Comparison of ENCODE assay signal across 2 fruit fly cellular contexts in genomic region chrX:4540430-4540932, dm6.
TF ChIP-seq lines count a peak whose summit lies in the region.

rb (minus strand) TSS chrX:4540626.
CHOp24 (plus strand) TSS chrX:4540908.

TF ChIP-seq in whole organism, adult, 20 proteins besides CTCF, POLR2A, EP300 and RAD21 (continued from another document):
- TF ChIP-seq CG7045 (GFP tag; optimal IDR thresholded peaks at IDR 0.05; lab: Kevin White, UChicago) (peak; percentile 6), CG11617 (GFP tag; optimal IDR thresholded peaks at IDR 0.05; lab: Kevin White, UChicago) (peak; percentile 52)
TF ChIP-seq in whole organism, adult: peak in this region for 14.

TF ChIP-seq in whole organism, embryonic, 481 proteins besides CTCF, POLR2A, EP300 and RAD21 (continued from another document and continues in another):
- TF ChIP-seq fd64A (GFP tag; optimal IDR thresholded peaks at IDR 0.05; lab: Kevin White, UChicago): no peak
- TF ChIP-seq CG9876 (GFP tag; optimal IDR thresholded peaks at IDR 0.05; lab: Kevin White, UChicago): no peak
- TF ChIP-seq Gsc (GFP tag; IDR thresholded peaks at IDR 0.05; lab: Robert Waterston, UW): no peak
- peak; percentile 32 for TF ChIP-seq CoRest (tag; optimal IDR thresholded peaks at IDR 0.05; lab: Kevin White, UChicago)
- no peak for TF ChIP-seq dmrt11E (tag; optimal IDR thresholded peaks at IDR 0.05; lab: Kevin White, UChicago)
- TF ChIP-seq ken (GFP tag; IDR thresholded peaks at IDR 0.05; lab: Robert Waterston, UW): no peak
- TF ChIP-seq Dip3 (GFP tag; optimal IDR thresholded peaks at IDR 0.05; lab: Kevin White, UChicago): no peak
- no peak for TF ChIP-seq CG11398 (GFP tag; optimal IDR thresholded peaks at IDR 0.05; lab: Kevin White, UChicago)
- no peak for TF ChIP-seq sima (GFP tag; optimal IDR thresholded peaks at IDR 0.05; lab: Kevin White, UChicago)
- TF ChIP-seq CG9932 (GFP tag; IDR thresholded peaks at IDR 0.05; lab: Robert Waterston, UW): peak; percentile 52
- TF ChIP-seq hkb (optimal IDR thresholded peaks at IDR 0.05; lab: Kevin White, UChicago): no peak
- TF ChIP-seq hkb (GFP tag; IDR thresholded peaks at IDR 0.05; lab: Robert Waterston, UW): no peak
- no peak for TF ChIP-seq CG15696 (tag; optimal IDR thresholded peaks at IDR 0.05; lab: Kevin White, UChicago)
- peak; percentile 52 for TF ChIP-seq lilli (GFP tag; optimal IDR thresholded peaks at IDR 0.05; lab: Kevin White, UChicago)
- TF ChIP-seq ro (GFP tag; IDR thresholded peaks at IDR 0.05; lab: Robert Waterston, UW): no peak
- TF ChIP-seq HmgZ (tag; optimal IDR thresholded peaks at IDR 0.05; lab: Kevin White, UChicago): no peak
- no peak for TF ChIP-seq CG12071 (GFP tag; optimal IDR thresholded peaks at IDR 0.05; lab: Kevin White, UChicago)
- TF ChIP-seq al (GFP tag; IDR thresholded peaks at IDR 0.05; lab: Robert Waterston, UW): no peak
- TF ChIP-seq CG10147 (GFP tag; optimal IDR thresholded peaks at IDR 0.05; lab: Kevin White, UChicago): no peak
- TF ChIP-seq lov (optimal IDR thresholded peaks at IDR 0.05; lab: Kevin White, UChicago): no peak
- TF ChIP-seq lov (GFP tag; IDR thresholded peaks at IDR 0.05; lab: Robert Waterston, UW): no peak
- peak; percentile 94 for TF ChIP-seq CG16813 (GFP tag; IDR thresholded peaks at IDR 0.05; lab: Robert Waterston, UW; ENCODE audit: partially characterized antibody)
- no peak for TF ChIP-seq fd102C (GFP tag; optimal IDR thresholded peaks at IDR 0.05; lab: Kevin White, UChicago)
- peak; percentile 94 for TF ChIP-seq unc-4 (GFP tag; IDR thresholded peaks at IDR 0.05; lab: Robert Waterston, UW; ENCODE audit: partially characterized antibody)
- TF ChIP-seq CG2116 (GFP tag; optimal IDR thresholded peaks at IDR 0.05; lab: Kevin White, UChicago): peak; percentile 84
- no peak for TF ChIP-seq CG6765 (GFP tag; optimal IDR thresholded peaks at IDR 0.05; lab: Kevin White, UChicago)
- no peak for TF ChIP-seq Sox100B (GFP tag; optimal IDR thresholded peaks at IDR 0.05; lab: Kevin White, UChicago)
- no peak for TF ChIP-seq CG7556 (GFP tag; optimal IDR thresholded peaks at IDR 0.05; lab: Kevin White, UChicago)
- TF ChIP-seq Fer3 (tag; optimal IDR thresholded peaks at IDR 0.05; lab: Kevin White, UChicago): no peak
- no peak for TF ChIP-seq ranshi (GFP tag; IDR thresholded peaks at IDR 0.05; lab: Robert Waterston, UW)
- TF ChIP-seq lbe (GFP tag; optimal IDR thresholded peaks at IDR 0.05; lab: Kevin White, UChicago): no peak
- TF ChIP-seq seq (GFP tag; IDR thresholded peaks at IDR 0.05; lab: Robert Waterston, UW): no peak
- TF ChIP-seq CG3726 (GFP tag; IDR thresholded peaks at IDR 0.05; lab: Robert Waterston, UW): no peak
- TF ChIP-seq grau (tag; optimal IDR thresholded peaks at IDR 0.05; lab: Kevin White, UChicago): no peak
- no peak for TF ChIP-seq B-H2 (GFP tag; optimal IDR thresholded peaks at IDR 0.05; lab: Kevin White, UChicago)
- TF ChIP-seq CG2120 (GFP tag; optimal IDR thresholded peaks at IDR 0.05; lab: Kevin White, UChicago): peak; percentile 57
- no peak for TF ChIP-seq CG1792 (GFP tag; optimal IDR thresholded peaks at IDR 0.05; lab: Kevin White, UChicago)
- TF ChIP-seq Xrp1 (GFP tag; IDR thresholded peaks at IDR 0.05; lab: Robert Waterston, UW): no peak
- peak; percentile 51 for TF ChIP-seq Xbp1 (GFP tag; optimal IDR thresholded peaks at IDR 0.05; lab: Kevin White, UChicago)
- no peak for TF ChIP-seq Aef1 (GFP tag; IDR thresholded peaks at IDR 0.05; lab: Robert Waterston, UW)
- no peak for TF ChIP-seq ase (GFP tag; IDR thresholded peaks at IDR 0.05; lab: Robert Waterston, UW)
- no peak for TF ChIP-seq Dbx (GFP tag; IDR thresholded peaks at IDR 0.05; lab: Robert Waterston, UW)
- TF ChIP-seq usp (GFP tag; optimal IDR thresholded peaks at IDR 0.05; lab: Kevin White, UChicago): no peak
- no peak for TF ChIP-seq repo (GFP tag; optimal IDR thresholded peaks at IDR 0.05; lab: Kevin White, UChicago)
- peak; percentile 92 for TF ChIP-seq BEAF-32 (GFP tag; optimal IDR thresholded peaks at IDR 0.05; lab: Kevin White, UChicago)
- TF ChIP-seq vfl (GFP tag; optimal IDR thresholded peaks at IDR 0.05; lab: Kevin White, UChicago): no peak
- no peak for TF ChIP-seq CG8944 (GFP tag; optimal IDR thresholded peaks at IDR 0.05; lab: Kevin White, UChicago)
- TF ChIP-seq ERR (GFP tag; optimal IDR thresholded peaks at IDR 0.05; lab: Kevin White, UChicago): no peak
- no peak for TF ChIP-seq CG10462 (GFP tag; optimal IDR thresholded peaks at IDR 0.05; lab: Kevin White, UChicago)
- TF ChIP-seq CG4282 (GFP tag; optimal IDR thresholded peaks at IDR 0.05; lab: Kevin White, UChicago): no peak
- TF ChIP-seq Drgx (GFP tag; IDR thresholded peaks at IDR 0.05; lab: Robert Waterston, UW): no peak
- TF ChIP-seq CG5953 (GFP tag; IDR thresholded peaks at IDR 0.05; lab: Robert Waterston, UW): no peak
- TF ChIP-seq ham (GFP tag; IDR thresholded peaks at IDR 0.05; lab: Robert Waterston, UW): no peak
- TF ChIP-seq trh (GFP tag; optimal IDR thresholded peaks at IDR 0.05; lab: Kevin White, UChicago): no peak
- TF ChIP-seq Myb (GFP tag; optimal IDR thresholded peaks at IDR 0.05; lab: Kevin White, UChicago): peak; percentile 68
- no peak for TF ChIP-seq bigmax (GFP tag; optimal IDR thresholded peaks at IDR 0.05; lab: Kevin White, UChicago)
- no peak for TF ChIP-seq Hr78 (GFP tag; optimal IDR thresholded peaks at IDR 0.05; lab: Kevin White, UChicago)
- TF ChIP-seq crol (GFP tag; IDR thresholded peaks at IDR 0.05; lab: Robert Waterston, UW): no peak
- no peak for TF ChIP-seq CG12236 (GFP tag; optimal IDR thresholded peaks at IDR 0.05; lab: Kevin White, UChicago)
- no peak for TF ChIP-seq CG9727 (GFP tag; optimal IDR thresholded peaks at IDR 0.05; lab: Kevin White, UChicago)
- TF ChIP-seq CG9817 (tag; optimal IDR thresholded peaks at IDR 0.05; lab: Kevin White, UChicago): peak; percentile 16
- TF ChIP-seq CG43689 (GFP tag; IDR thresholded peaks at IDR 0.05; lab: Robert Waterston, UW): no peak
- TF ChIP-seq CG3995 (GFP tag; optimal IDR thresholded peaks at IDR 0.05; lab: Kevin White, UChicago): peak; percentile 77
- TF ChIP-seq CG3065 (GFP tag; optimal IDR thresholded peaks at IDR 0.05; lab: Kevin White, UChicago): no peak
- TF ChIP-seq pfk (GFP tag; optimal IDR thresholded peaks at IDR 0.05; lab: Kevin White, UChicago): no peak
- TF ChIP-seq Dip2 (GFP tag; IDR thresholded peaks at IDR 0.05; lab: Robert Waterston, UW): no peak
- TF ChIP-seq CG15269 (tag; optimal IDR thresholded peaks at IDR 0.05; lab: Kevin White, UChicago): no peak
- no peak for TF ChIP-seq sd (tag; optimal IDR thresholded peaks at IDR 0.05; lab: Kevin White, UChicago)
- TF ChIP-seq Rx (GFP tag; IDR thresholded peaks at IDR 0.05; lab: Robert Waterston, UW): no peak
- TF ChIP-seq tgo (GFP tag; IDR thresholded peaks at IDR 0.05; lab: Robert Waterston, UW): no peak
- TF ChIP-seq run (tag; optimal IDR thresholded peaks at IDR 0.05; lab: Kevin White, UChicago): no peak
- no peak for TF ChIP-seq CG6813 (GFP tag; optimal IDR thresholded peaks at IDR 0.05; lab: Kevin White, UChicago)
- TF ChIP-seq CG17568 (GFP tag; optimal IDR thresholded peaks at IDR 0.05; lab: Kevin White, UChicago): no peak
- TF ChIP-seq nom (GFP tag; optimal IDR thresholded peaks at IDR 0.05; lab: Kevin White, UChicago): peak; percentile 22
- TF ChIP-seq CG11695 (GFP tag; IDR thresholded peaks at IDR 0.05; lab: Robert Waterston, UW): no peak
- no peak for TF ChIP-seq CG17802 (tag; optimal IDR thresholded peaks at IDR 0.05; lab: Kevin White, UChicago)
- no peak for TF ChIP-seq chif (GFP tag; optimal IDR thresholded peaks at IDR 0.05; lab: Kevin White, UChicago)
- TF ChIP-seq tup (GFP tag; optimal IDR thresholded peaks at IDR 0.05; lab: Kevin White, UChicago): no peak
- no peak for TF ChIP-seq CG4707 (GFP tag; optimal IDR thresholded peaks at IDR 0.05; lab: Kevin White, UChicago)
- TF ChIP-seq zen (tag; optimal IDR thresholded peaks at IDR 0.05; lab: Kevin White, UChicago): no peak
- TF ChIP-seq Asciz (GFP tag; optimal IDR thresholded peaks at IDR 0.05; lab: Kevin White, UChicago): no peak
- TF ChIP-seq Sry-δ (GFP tag; optimal IDR thresholded peaks at IDR 0.05; lab: Kevin White, UChicago): peak; percentile 92
- no peak for TF ChIP-seq CG6689 (GFP tag; IDR thresholded peaks at IDR 0.05; lab: Robert Waterston, UW)
- TF ChIP-seq caup (GFP tag; optimal IDR thresholded peaks at IDR 0.05; lab: Kevin White, UChicago; ENCODE audit: severe bottlenecking): no peak
- TF ChIP-seq Ets97D (GFP tag; optimal IDR thresholded peaks at IDR 0.05; lab: Kevin White, UChicago): peak; percentile 41
- no peak for TF ChIP-seq Vsx1 (GFP tag; optimal IDR thresholded peaks at IDR 0.05; lab: Kevin White, UChicago)
- TF ChIP-seq luna (GFP tag; optimal IDR thresholded peaks at IDR 0.05; lab: Kevin White, UChicago): no peak
- no peak for TF ChIP-seq stc (GFP tag; IDR thresholded peaks at IDR 0.05; lab: Robert Waterston, UW)
- no peak for TF ChIP-seq CG12155 (GFP tag; optimal IDR thresholded peaks at IDR 0.05; lab: Kevin White, UChicago)
- TF ChIP-seq CG6272 (GFP tag; IDR thresholded peaks at IDR 0.05; lab: Robert Waterston, UW): 0 out of 2 replicates have a peak, but pooled peaks have one; percentile 13
- TF ChIP-seq TFAM (GFP tag; optimal IDR thresholded peaks at IDR 0.05; lab: Kevin White, UChicago): no peak
- TF ChIP-seq CG1024 (GFP tag; IDR thresholded peaks at IDR 0.05; lab: Robert Waterston, UW): no peak
- TF ChIP-seq CG4820 (GFP tag; optimal IDR thresholded peaks at IDR 0.05; lab: Kevin White, UChicago): no peak
- TF ChIP-seq esg (GFP tag; conservative IDR thresholded peaks at IDR 0.05; lab: Robert Waterston, UW): no peak
- no peak for TF ChIP-seq CG17912 (GFP tag; optimal IDR thresholded peaks at IDR 0.05; lab: Kevin White, UChicago)
- TF ChIP-seq CG9437 (GFP tag; optimal IDR thresholded peaks at IDR 0.05; lab: Kevin White, UChicago): no peak
- peak; percentile 86 for TF ChIP-seq Med (GFP tag; lab: Kevin White, UChicago)
- no peak for TF ChIP-seq eve (GFP tag; optimal IDR thresholded peaks at IDR 0.05; lab: Kevin White, UChicago)
- TF ChIP-seq prd (optimal IDR thresholded peaks at IDR 0.05; lab: Kevin White, UChicago): no peak
- TF ChIP-seq prd (GFP tag; IDR thresholded peaks at IDR 0.05; lab: Robert Waterston, UW): peak; percentile 24; the same call in 1 of the 3 replicates
- no peak for TF ChIP-seq Lim3 (GFP tag; IDR thresholded peaks at IDR 0.05; lab: Robert Waterston, UW)
- TF ChIP-seq ci (GFP tag; IDR thresholded peaks at IDR 0.05; lab: Robert Waterston, UW): no peak
- no peak for TF ChIP-seq CG8765 (GFP tag; IDR thresholded peaks at IDR 0.05; lab: Robert Waterston, UW)
- TF ChIP-seq CG13775 (GFP tag; optimal IDR thresholded peaks at IDR 0.05; lab: Kevin White, UChicago): no peak
- TF ChIP-seq H15 (GFP tag; IDR thresholded peaks at IDR 0.05; lab: Robert Waterston, UW): no peak
- peak; percentile 57 for TF ChIP-seq zfh2 (GFP tag; optimal IDR thresholded peaks at IDR 0.05; lab: Kevin White, UChicago)
- TF ChIP-seq danr (GFP tag; IDR thresholded peaks at IDR 0.05; lab: Robert Waterston, UW): no peak
- TF ChIP-seq CG5180 (GFP tag; optimal IDR thresholded peaks at IDR 0.05; lab: Kevin White, UChicago): no peak
- TF ChIP-seq gsb-n (tag; optimal IDR thresholded peaks at IDR 0.05; lab: Kevin White, UChicago): no peak
- peak; percentile 31 for TF ChIP-seq Ets65A (GFP tag; lab: Kevin White, UChicago)
- no peak for TF ChIP-seq CG3281 (GFP tag; optimal IDR thresholded peaks at IDR 0.05; lab: Kevin White, UChicago)
- TF ChIP-seq B-H1 (GFP tag; IDR thresholded peaks at IDR 0.05; lab: Robert Waterston, UW): no peak
- TF ChIP-seq nerfin-2 (GFP tag; IDR thresholded peaks at IDR 0.05; lab: Robert Waterston, UW; ENCODE audit: partially characterized antibody): peak; percentile 96
- peak; percentile 17 for TF ChIP-seq chn (GFP tag; optimal IDR thresholded peaks at IDR 0.05; lab: Kevin White, UChicago)
- TF ChIP-seq Elba2 (GFP tag; optimal IDR thresholded peaks at IDR 0.05; lab: Kevin White, UChicago): no peak
- no peak for TF ChIP-seq croc (GFP tag; conservative IDR thresholded peaks at IDR 0.05; lab: Robert Waterston, UW)
- no peak for TF ChIP-seq wdn (GFP tag; IDR thresholded peaks at IDR 0.05; lab: Robert Waterston, UW)
- no peak for TF ChIP-seq CG10431 (GFP tag; optimal IDR thresholded peaks at IDR 0.05; lab: Kevin White, UChicago)
- TF ChIP-seq CG12299 (tag; optimal IDR thresholded peaks at IDR 0.05; lab: Kevin White, UChicago): no peak
- no peak for TF ChIP-seq pb (GFP tag; optimal IDR thresholded peaks at IDR 0.05; lab: Kevin White, UChicago)
- TF ChIP-seq schlank (tag; optimal IDR thresholded peaks at IDR 0.05; lab: Kevin White, UChicago): no peak
- TF ChIP-seq Hsf (GFP tag; optimal IDR thresholded peaks at IDR 0.05; lab: Kevin White, UChicago): peak; percentile 4
- no peak for TF ChIP-seq CG32772 (GFP tag; IDR thresholded peaks at IDR 0.05; lab: Robert Waterston, UW)
- TF ChIP-seq CG33213 (GFP tag; optimal IDR thresholded peaks at IDR 0.05; lab: Kevin White, UChicago): no peak
- no peak for TF ChIP-seq MESR4 (GFP tag; optimal IDR thresholded peaks at IDR 0.05; lab: Kevin White, UChicago)
- TF ChIP-seq CG2875 (GFP tag; optimal IDR thresholded peaks at IDR 0.05; lab: Kevin White, UChicago): no peak
- no peak for TF ChIP-seq Hr3 (GFP tag; optimal IDR thresholded peaks at IDR 0.05; lab: Kevin White, UChicago)
- no peak for TF ChIP-seq CG7271 (tag; optimal IDR thresholded peaks at IDR 0.05; lab: Kevin White, UChicago)
- TF ChIP-seq her (GFP tag; optimal IDR thresholded peaks at IDR 0.05; lab: Kevin White, UChicago): no peak
- TF ChIP-seq Ravus (GFP tag; IDR thresholded peaks at IDR 0.05; lab: Robert Waterston, UW): no peak
- peak; percentile 85 for TF ChIP-seq nmo (GFP tag; optimal IDR thresholded peaks at IDR 0.05; lab: Kevin White, UChicago)
- peak; percentile 56 for TF ChIP-seq dm (GFP tag; optimal IDR thresholded peaks at IDR 0.05; lab: Kevin White, UChicago)
- TF ChIP-seq CG10267 (tag; optimal IDR thresholded peaks at IDR 0.05; lab: Kevin White, UChicago): peak; percentile 51
- no peak for TF ChIP-seq bowl (GFP tag; IDR thresholded peaks at IDR 0.05; lab: Robert Waterston, UW)
- no peak for TF ChIP-seq CG18011 (GFP tag; optimal IDR thresholded peaks at IDR 0.05; lab: Kevin White, UChicago)
- TF ChIP-seq da (GFP tag; optimal IDR thresholded peaks at IDR 0.05; lab: Kevin White, UChicago): no peak
- no peak for TF ChIP-seq CG8388 (GFP tag; optimal IDR thresholded peaks at IDR 0.05; lab: Kevin White, UChicago)
- TF ChIP-seq kah (GFP tag; optimal IDR thresholded peaks at IDR 0.05; lab: Kevin White, UChicago): no peak
- peak in 1 of 2 experiments; percentile 48 for TF ChIP-seq bsh (GFP tag; optimal IDR thresholded peaks at IDR 0.05; lab: Kevin White, UChicago)
